In the genomic region with DNA sequence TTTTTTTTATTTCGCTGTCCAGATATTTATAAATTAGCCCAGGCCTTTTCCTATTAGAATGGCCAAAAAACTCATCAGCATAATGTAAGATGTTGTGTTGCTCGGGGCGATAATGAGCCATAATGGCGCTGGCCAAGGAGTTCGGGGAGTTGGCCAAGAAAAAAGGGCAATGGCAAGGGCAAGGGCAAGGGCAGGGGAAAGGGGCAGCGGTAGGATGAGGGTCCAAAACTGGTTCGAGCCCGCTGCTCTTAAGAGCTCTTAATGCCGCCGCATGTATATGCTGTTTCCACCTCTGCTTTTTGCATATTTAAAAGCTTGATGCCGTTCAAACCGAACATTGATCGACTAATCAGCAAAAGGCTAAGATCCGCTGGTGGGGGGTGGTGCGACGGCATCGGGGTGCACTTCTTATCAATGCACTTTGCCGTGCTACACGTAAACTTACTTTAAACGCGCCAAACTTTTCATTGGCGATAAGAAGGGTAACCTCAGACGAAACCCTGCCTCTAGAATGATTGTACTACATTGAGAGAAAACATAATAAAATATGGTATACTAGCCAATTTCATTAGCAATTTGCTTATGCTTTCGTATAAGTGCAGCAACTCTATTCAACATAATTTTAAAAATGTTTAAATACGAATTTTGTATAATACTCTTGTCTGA, we compare ENCODE assay signal across 1 fruit fly cellular context.
TF ChIP-seq lines count a peak whose summit lies in the region.

No protein-coding gene starts in this region.

TF ChIP-seq in whole organism, prepupa, 60 proteins besides CTCF, POLR2A, EP300 and RAD21 (continued from another document):
- TF ChIP-seq CG15336 (GFP tag; IDR thresholded peaks at IDR 0.05; lab: Robert Waterston, UW) (peak; percentile 14; the same call in 1 of the 2 replicates), esn (GFP tag; optimal IDR thresholded peaks at IDR 0.05; lab: Kevin White, UChicago) (peak; percentile 49), CG32006 (GFP tag; optimal IDR thresholded peaks at IDR 0.05; lab: Kevin White, UChicago) (peak; percentile 30), Hr39 (GFP tag; optimal IDR thresholded peaks at IDR 0.05; lab: Kevin White, UChicago) (peak; percentile 15), salr (GFP tag; optimal IDR thresholded peaks at IDR 0.05; lab: Kevin White, UChicago) (no peak), CG11902 (GFP tag; optimal IDR thresholded peaks at IDR 0.05; lab: Kevin White, UChicago) (no peak), net (GFP tag; optimal IDR thresholded peaks at IDR 0.05; lab: Kevin White, UChicago) (no peak), CG8632 (GFP tag; optimal IDR thresholded peaks at IDR 0.05; lab: Kevin White, UChicago) (no peak), Ets96B (tag; optimal IDR thresholded peaks at IDR 0.05; lab: Kevin White, UChicago) (peak; percentile 10), OdsH (GFP tag; optimal IDR thresholded peaks at IDR 0.05; lab: Kevin White, UChicago) (peak; percentile 15), CG16779 (tag; optimal IDR thresholded peaks at IDR 0.05; lab: Kevin White, UChicago) (no peak), fd85E (GFP tag; optimal IDR thresholded peaks at IDR 0.05; lab: Kevin White, UChicago) (no peak), CG6854 (GFP tag; optimal IDR thresholded peaks at IDR 0.05; lab: Kevin White, UChicago) (no peak), eg (GFP tag; IDR thresholded peaks at IDR 0.05; lab: Robert Waterston, UW) (no peak), Blimp-1 (GFP tag; optimal IDR thresholded peaks at IDR 0.05; lab: Kevin White, UChicago) (no peak), fd59A (GFP tag; optimal IDR thresholded peaks at IDR 0.05; lab: Kevin White, UChicago) (no peak), Sox102F (GFP tag; optimal IDR thresholded peaks at IDR 0.05; lab: Kevin White, UChicago) (peak; percentile 14), Eip78C (GFP tag; lab: Kevin White, UChicago) (peak; percentile 42), CG6792 (GFP tag; optimal IDR thresholded peaks at IDR 0.05; lab: Kevin White, UChicago) (no peak), CG1621 (tag; optimal IDR thresholded peaks at IDR 0.05; lab: Kevin White, UChicago) (no peak), Eip93F (GFP tag; optimal IDR thresholded peaks at IDR 0.05; lab: Kevin White, UChicago) (no peak), vri (GFP tag; optimal IDR thresholded peaks at IDR 0.05; lab: Kevin White, UChicago) (no peak), Hr4 (GFP tag; optimal IDR thresholded peaks at IDR 0.05; lab: Kevin White, UChicago) (peak; percentile 11), dsx (GFP tag; optimal IDR thresholded peaks at IDR 0.05; lab: Kevin White, UChicago; ENCODE audit: poor library complexity, severe bottlenecking) (no peak), Hr38 (GFP tag; optimal IDR thresholded peaks at IDR 0.05; lab: Kevin White, UChicago) (no peak), Ets21C (GFP tag; optimal IDR thresholded peaks at IDR 0.05; lab: Kevin White, UChicago) (no peak), Met (GFP tag; optimal IDR thresholded peaks at IDR 0.05; lab: Kevin White, UChicago) (peak; percentile 45), acj6 (GFP tag; optimal IDR thresholded peaks at IDR 0.05; lab: Kevin White, UChicago) (peak; percentile 22), CG4318 (GFP tag; optimal IDR thresholded peaks at IDR 0.05; lab: Kevin White, UChicago) (no peak), ss (GFP tag; optimal IDR thresholded peaks at IDR 0.05; lab: Kevin White, UChicago) (no peak)
